Fruit fly (Drosophila melanogaster) whole organism: ENCODE data around the gene CG18135.

Source experiments
- CG8478 ChIP-seq: fragments of >200 bp; optimal IDR thresholded peaks from 2 replicates; lab custom pipeline; 2018; ENCODE audit warnings: inconsistent platforms
- Dll ChIP-seq: fragments of >200 bp; optimal IDR thresholded peaks from 2 replicates; lab custom pipeline; 2017
- EcR ChIP-seq, 2 experiments: fragments of >200 bp; optimal IDR thresholded peaks; 2 replicates each; lab custom pipeline; 2017; ENCODE audit warnings: missing biosample characterization in 2 of 2, missing genetic modification characterization in 2 of 2, missing genetic modification reagents in 2 of 2
- pan ChIP-seq: fragments of >200 bp; optimal IDR thresholded peaks from 2 replicates; lab custom pipeline; 2017
- psq ChIP-seq: fragments of >200 bp; optimal IDR thresholded peaks from 2 replicates; lab custom pipeline; 2017
- usp ChIP-seq: fragments of >200 bp; optimal IDR thresholded peaks from 2 replicates; lab custom pipeline; 2017; ENCODE audit warnings: missing biosample characterization, missing genetic modification characterization, mixed read lengths

CG18135 gene

dm6 chr3L:18997590-18998283 lies at the start of gene CG18135:
TSS of gene CG18135 (minus strand) at chr3L:18998283.
- no peak for TF ChIP-seq CG8478 (lab: Kevin White, UChicago)
- no peak for TF ChIP-seq psq (lab: Kevin White, UChicago)
- no peak for TF ChIP-seq Dll (lab: Kevin White, UChicago)
- TF ChIP-seq EcR (GFP tag; optimal IDR thresholded peaks at IDR 0.05; lab: Kevin White, UChicago): no peak
- no peak for TF ChIP-seq pan (lab: Kevin White, UChicago)
- TF ChIP-seq usp (GFP tag; lab: Kevin White, UChicago): no peak

dm6 chr3L:19046389-19047042 lies 48.4 kb upstream of the CG18135 start:
- TF ChIP-seq Dll (lab: Kevin White, UChicago) (peak; percentile 78), usp (GFP tag; lab: Kevin White, UChicago) (no peak)

dm6 chr3L:19045299-19046025 lies 47.4 kb upstream of the CG18135 start, which contains the start of gene nkd:
TSS of gene nkd (minus strand) at chr3L:19045449.
- no peak for TF ChIP-seq Dll (lab: Kevin White, UChicago)
- peak; percentile 70 for TF ChIP-seq pan (lab: Kevin White, UChicago)
- TF ChIP-seq CG8478 (lab: Kevin White, UChicago): no peak

dm6 chr3L:19044589-19045298 lies 46.7 kb upstream of the CG18135 start:
- TF ChIP-seq pan (lab: Kevin White, UChicago) (no peak), psq (lab: Kevin White, UChicago) (no peak), usp (GFP tag; lab: Kevin White, UChicago) (no peak), Dll (lab: Kevin White, UChicago) (no peak)

- TF ChIP-seq usp (GFP tag; lab: Kevin White, UChicago): no peak
- TF ChIP-seq psq (lab: Kevin White, UChicago): no peak
- TF ChIP-seq pan (lab: Kevin White, UChicago): no peak
- no peak for TF ChIP-seq Dll (lab: Kevin White, UChicago)
- TF ChIP-seq CG8478 (lab: Kevin White, UChicago): no peak
- no peak for TF ChIP-seq EcR (GFP tag; optimal IDR thresholded peaks at IDR 0.05; lab: Kevin White, UChicago)
These were observed 45.5 kb upstream of the CG18135 start for dm6 chr3L:19043464-19044034.

dm6 chr3L:19042501-19042900 lies 44.4 kb upstream of the CG18135 start:
- no peak for TF ChIP-seq usp (GFP tag; lab: Kevin White, UChicago)
- TF ChIP-seq psq (lab: Kevin White, UChicago): no peak

- TF ChIP-seq Dll (lab: Kevin White, UChicago) (no peak), pan (lab: Kevin White, UChicago) (no peak), psq (lab: Kevin White, UChicago) (no peak), EcR (GFP tag; optimal IDR thresholded peaks at IDR 0.05; lab: Kevin White, UChicago) (no peak), usp (GFP tag; lab: Kevin White, UChicago) (no peak), CG8478 (lab: Kevin White, UChicago) (no peak)
These were observed 43.7 kb upstream of the CG18135 start for dm6 chr3L:19041665-19042385.

dm6 chr3L:19041161-19041560 lies 43.1 kb upstream of the CG18135 start:
- TF ChIP-seq usp (GFP tag; lab: Kevin White, UChicago): no peak
- TF ChIP-seq CG8478 (lab: Kevin White, UChicago): no peak
- no peak for TF ChIP-seq psq (lab: Kevin White, UChicago)
- TF ChIP-seq pan (lab: Kevin White, UChicago): no peak
- TF ChIP-seq Dll (lab: Kevin White, UChicago): no peak
- peak in 1 of 2 experiments; percentile 88 for TF ChIP-seq EcR (GFP tag; optimal IDR thresholded peaks at IDR 0.05; lab: Kevin White, UChicago)

- TF ChIP-seq pan (lab: Kevin White, UChicago) (no peak), Dll (lab: Kevin White, UChicago) (no peak), CG8478 (lab: Kevin White, UChicago) (no peak), EcR (GFP tag; optimal IDR thresholded peaks at IDR 0.05; lab: Kevin White, UChicago) (no peak), usp (GFP tag; lab: Kevin White, UChicago) (no peak)
These were observed 42.1 kb upstream of the CG18135 start for dm6 chr3L:19040155-19040644.

dm6 chr3L:19037051-19037450 lies 39.0 kb upstream of the CG18135 start:
- TF ChIP-seq CG8478 (lab: Kevin White, UChicago) (no peak), pan (lab: Kevin White, UChicago) (no peak), EcR (GFP tag; optimal IDR thresholded peaks at IDR 0.05; lab: Kevin White, UChicago) (no peak), usp (GFP tag; lab: Kevin White, UChicago) (no peak), Dll (lab: Kevin White, UChicago) (no peak), psq (lab: Kevin White, UChicago) (no peak)
